Fruit fly (Drosophila melanogaster): ENCODE results near the gene Muted.

dm6 chr3R:22375674-22376073 lies 13.3 kb downstream of the Muted start, which contains the start of gene CG18596:
- TF ChIP-seq fru (GFP tag; optimal IDR thresholded peaks at IDR 0.05) (no peak), h (GFP tag; optimal IDR thresholded peaks at IDR 0.05) (no peak), br (GFP tag; optimal IDR thresholded peaks at IDR 0.05) (no peak), Abd-B (GFP tag; optimal IDR thresholded peaks at IDR 0.05) (no peak), GATAd (GFP tag; optimal IDR thresholded peaks at IDR 0.05) (no peak)
